Worm (Caenorhabditis elegans) whole organism, mixed stage, embryonic: ENCODE data around the gene pgp-6.

Experiments used
- flh-1 ChIP-seq: fragments of 200-800 bp; sonication (Bioruptor generic); optimal IDR thresholded peaks from 2 replicates; lab custom pipeline; 2018; ENCODE audit warnings: mild to moderate bottlenecking, missing genetic modification characterization, moderate library complexity, missing compliant biosample characterization
- hlh-1 ChIP-seq: fragments of 150-350 bp; optimal IDR thresholded peaks from 2 replicates; lab custom pipeline; 2014; ENCODE audit warnings: missing biosample characterization, missing genetic modification reagents, missing genetic modification characterization
- lin-13 ChIP-seq: fragments of 150-350 bp; optimal IDR thresholded peaks from 2 replicates; lab custom pipeline; 2014; ENCODE audit warnings: missing biosample characterization, missing genetic modification characterization
- mls-2 ChIP-seq: sonication (generic microtip); optimal IDR thresholded peaks from 2 replicates; lab custom pipeline; 2016; ENCODE audit warnings: mild to moderate bottlenecking, missing genetic modification characterization, moderate library complexity, missing compliant biosample characterization
- unc-62 ChIP-seq: fragments of 150-350 bp; optimal IDR thresholded peaks from 2 replicates; lab custom pipeline; 2014; ENCODE audit warnings: missing biosample characterization, missing genetic modification reagents, missing genetic modification characterization

The pgp-6 gene

ce11 chrX:10834568-10834967 lies 42.7 kb downstream of the pgp-6 start:
- no peak for TF ChIP-seq lin-13 (tag; lab: Kevin White, UChicago)
- TF ChIP-seq flh-1 (GFP tag; lab: Kevin White, UChicago) = no peak
- TF ChIP-seq hlh-1 (tag; lab: Kevin White, UChicago) = peak; percentile 31
- TF ChIP-seq mls-2 (tag; lab: Kevin White, UChicago) = no peak
- peak; percentile 67 for TF ChIP-seq unc-62 (GFP tag; lab: Kevin White, UChicago)
- TF ChIP-seq, all 35 proteins: peak for 2
